Worm (Caenorhabditis elegans) whole organism, L4/young adult: Measurements from ENCODE around the gene srh-55.

Experiments
- W03F9.2 ChIP-seq: fragments of 150-350 bp; optimal IDR thresholded peaks from 2 replicates; lab custom pipeline; 2014; ENCODE audit warnings: missing biosample characterization, missing genetic modification characterization
- dao-5 ChIP-seq: sonication (generic microtip); optimal IDR thresholded peaks from 2 replicates; lab custom pipeline; 2016; ENCODE audit warnings: missing genotype, missing genetic modification characterization, moderate library complexity, missing compliant biosample characterization
- him-1 ChIP-seq: sonication (generic microtip); optimal IDR thresholded peaks from 2 replicates; lab custom pipeline; 2016; ENCODE audit warnings: missing genotype, missing genetic modification reagents, missing genetic modification characterization, missing compliant biosample characterization

DNA sequence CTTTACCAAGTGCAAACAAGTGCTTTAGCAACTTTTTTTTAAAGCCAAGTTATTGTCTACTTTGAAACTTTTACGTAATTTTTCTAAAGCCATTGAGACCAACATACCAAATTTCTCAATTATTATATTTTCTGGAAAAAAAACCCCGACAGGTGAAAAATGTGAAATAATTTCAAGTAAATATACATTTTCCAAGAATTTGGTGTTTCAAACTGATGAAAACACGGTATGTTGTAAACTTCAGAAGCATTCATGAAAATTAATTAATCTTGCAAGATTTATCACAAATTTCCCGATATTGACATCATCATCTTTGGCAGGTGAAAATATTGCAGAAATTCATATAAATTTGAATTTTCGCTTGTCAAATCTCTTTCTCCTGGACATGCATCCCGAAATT is 9.3 kb downstream of the srh-55 start, which contains the start of gene srz-11:
- no peak for TF ChIP-seq him-1 (tag; lab: Kevin White, UChicago)
- no peak for TF ChIP-seq dao-5 (tag; lab: Kevin White, UChicago)
- TF ChIP-seq W03F9.2, result no peak
